Fruit fly (Drosophila melanogaster) whole organism, embryonic: ENCODE measurements around the gene CG15914.

Experiments used
- CG10209 ChIP-seq: fragments of 200-800 bp; sonication (Bioruptor generic); optimal IDR thresholded peaks from 3 replicates; lab custom pipeline; 2017; ENCODE audit warnings: missing biosample characterization, mild to moderate bottlenecking, missing genetic modification characterization, missing genetic modification reagents
- CG11695 ChIP-seq: fragments of 200-800 bp; sonication (Bioruptor generic); IDR thresholded peaks from 3 replicates; pipeline ENCODE4 v1.3.6; 2022; ENCODE audit warnings: missing biosample characterization, missing genetic modification characterization
- CG12299 ChIP-seq: fragments of 200-800 bp; sonication (Bioruptor generic); optimal IDR thresholded peaks from 2 replicates; lab custom pipeline; 2018; ENCODE audit warnings: missing biosample characterization, mild to moderate bottlenecking, missing genetic modification characterization
- CG12391 ChIP-seq: fragments of 200-800 bp; sonication (Bioruptor generic); optimal IDR thresholded peaks from 3 replicates; lab custom pipeline; 2018; ENCODE audit warnings: missing biosample characterization, mild to moderate bottlenecking, missing genetic modification characterization, moderate library complexity
- CG14014 ChIP-seq: fragments of 200-800 bp; sonication (Bioruptor generic); IDR thresholded peaks from 2 replicates; pipeline ENCODE4 v1.3.6; 2022; ENCODE audit warnings: missing biosample characterization, missing genetic modification characterization
- CG14441 ChIP-seq: fragments of 200-800 bp; sonication (Bioruptor generic); IDR thresholded peaks from 2 replicates; pipeline ENCODE4 v1.3.6; 2022; ENCODE audit warnings: missing biosample characterization, missing genetic modification characterization
- CG15479 ChIP-seq: fragments of 200-800 bp; sonication (Bioruptor generic); optimal IDR thresholded peaks from 3 replicates; lab custom pipeline; 2019; ENCODE audit warnings: missing biosample characterization, mild to moderate bottlenecking, missing genetic modification characterization, moderate library complexity
- CG1603 ChIP-seq: fragments of 200-800 bp; sonication (Bioruptor generic); optimal IDR thresholded peaks from 2 replicates; lab custom pipeline; 2019; ENCODE audit warnings: missing biosample characterization, mild to moderate bottlenecking, missing genetic modification characterization, moderate library complexity
- CG17361 ChIP-seq: fragments of 200-800 bp; sonication (Bioruptor generic); IDR thresholded peaks from 3 replicates; pipeline ENCODE4 v1.3.6; 2022; ENCODE audit warnings: missing biosample characterization, missing genetic modification characterization
- CG18619 ChIP-seq: fragments of 200-800 bp; sonication (Bioruptor generic); optimal IDR thresholded peaks from 3 replicates; lab custom pipeline; 2017; ENCODE audit warnings: missing biosample characterization, mild to moderate bottlenecking, missing genetic modification characterization
- CG4404 ChIP-seq: fragments of 200-800 bp; sonication (Bioruptor generic); IDR thresholded peaks from 2 replicates; pipeline ENCODE4 v1.3.6; 2022; ENCODE audit warnings: missing biosample characterization, missing genetic modification characterization
- CG5245 ChIP-seq: fragments of 200-800 bp; sonication (Bioruptor generic); optimal IDR thresholded peaks from 3 replicates; lab custom pipeline; 2016; ENCODE audit warnings: missing biosample characterization, missing genetic modification characterization
- CG6254 ChIP-seq: fragments of 200-800 bp; sonication (Bioruptor generic); optimal IDR thresholded peaks from 3 replicates; lab custom pipeline; 2017; ENCODE audit warnings: mild to moderate bottlenecking, missing biosample characterization, missing genetic modification reagents, missing genetic modification characterization
- CG7839 ChIP-seq: fragments of 200-800 bp; sonication (Bioruptor generic); optimal IDR thresholded peaks from 3 replicates; lab custom pipeline; 2018; ENCODE audit warnings: missing biosample characterization, mild to moderate bottlenecking, missing genetic modification characterization, moderate library complexity
- CG9797 ChIP-seq: fragments of 200-800 bp; sonication (Bioruptor generic); optimal IDR thresholded peaks from 3 replicates; lab custom pipeline; 2018; ENCODE audit warnings: missing biosample characterization, mild to moderate bottlenecking, missing genetic modification characterization
- Dad ChIP-seq: fragments of 200-800 bp; sonication (Bioruptor generic); optimal IDR thresholded peaks from 3 replicates; lab custom pipeline; 2016; ENCODE audit warnings: missing biosample characterization, missing genetic modification characterization
- Dbx ChIP-seq: fragments of 200-800 bp; sonication (Bioruptor generic); IDR thresholded peaks from 3 replicates; pipeline ENCODE4 v1.3.6; 2022; ENCODE audit warnings: missing biosample characterization, missing genetic modification characterization
- Dip3 ChIP-seq: fragments of 200-800 bp; sonication (Bioruptor generic); optimal IDR thresholded peaks from 3 replicates; lab custom pipeline; 2016; ENCODE audit warnings: missing biosample characterization, missing genetic modification characterization
- Dll ChIP-seq: fragments of 200-800 bp; sonication (Bioruptor generic); IDR thresholded peaks from 4 replicates; pipeline ENCODE4 v1.3.6; 2022; ENCODE audit warnings: missing biosample characterization, missing genetic modification characterization; ENCODE audit not compliant: partially characterized antibody
- HLHmδ ChIP-seq: fragments of 200-800 bp; sonication (Bioruptor generic); optimal IDR thresholded peaks from 2 replicates; lab custom pipeline; 2018; ENCODE audit warnings: missing biosample characterization, mild to moderate bottlenecking, missing genetic modification characterization, moderate library complexity
- Hmr ChIP-seq: fragments of 200-800 bp; sonication (Bioruptor generic); optimal IDR thresholded peaks from 3 replicates; lab custom pipeline; 2017; ENCODE audit warnings: mild to moderate bottlenecking, missing biosample characterization, missing genetic modification reagents, missing genetic modification characterization
- Hr3 ChIP-seq: fragments of 200-800 bp; sonication (Bioruptor generic); optimal IDR thresholded peaks from 3 replicates; lab custom pipeline; 2016; ENCODE audit warnings: missing biosample characterization, missing genetic modification characterization
- Hsf ChIP-seq: fragments of 200-800 bp; sonication (Bioruptor generic); optimal IDR thresholded peaks from 3 replicates; lab custom pipeline; 2016; ENCODE audit warnings: missing biosample characterization, missing genetic modification characterization
- MBD-R2 ChIP-seq: fragments of 200-800 bp; sonication (Bioruptor generic); IDR thresholded peaks from 2 replicates; pipeline ENCODE4 v1.3.6; 2022; ENCODE audit warnings: missing biosample characterization, missing genetic modification characterization
- NC2α ChIP-seq: fragments of 200-800 bp; sonication (Bioruptor generic); optimal IDR thresholded peaks from 2 replicates; lab custom pipeline; 2016; ENCODE audit warnings: missing biosample characterization, missing genetic modification characterization
- NK7.1 ChIP-seq: fragments of 200-800 bp; sonication (Bioruptor generic); optimal IDR thresholded peaks from 3 replicates; lab custom pipeline; 2016; ENCODE audit warnings: missing biosample characterization, missing genetic modification characterization
- Nf-YB ChIP-seq: fragments of 200-800 bp; sonication (Bioruptor generic); optimal IDR thresholded peaks from 3 replicates; lab custom pipeline; 2019; ENCODE audit warnings: missing biosample characterization, mild to moderate bottlenecking, missing genetic modification characterization, moderate library complexity
- PHDP ChIP-seq: fragments of 200-800 bp; sonication (Bioruptor generic); optimal IDR thresholded peaks from 3 replicates; lab custom pipeline; 2018; ENCODE audit warnings: missing biosample characterization, mild to moderate bottlenecking, missing genetic modification characterization, moderate library complexity
- Rfx ChIP-seq: fragments of 200-800 bp; sonication (Bioruptor generic); IDR thresholded peaks from 2 replicates; pipeline ENCODE4 v1.3.6; 2022; ENCODE audit warnings: missing biosample characterization, missing genetic modification characterization
- Scr ChIP-seq: fragments of 200-800 bp; sonication (Bioruptor generic); IDR thresholded peaks from 2 replicates; pipeline ENCODE4 v1.3.6; 2022; ENCODE audit warnings: missing biosample characterization, missing genetic modification characterization; ENCODE audit not compliant: partially characterized antibody
- Six4 ChIP-seq: fragments of 200-800 bp; sonication (Bioruptor generic); optimal IDR thresholded peaks from 2 replicates; lab custom pipeline; 2016; ENCODE audit warnings: missing biosample characterization, missing genetic modification characterization
- Sox102F ChIP-seq: fragments of 200-800 bp; sonication (Bioruptor generic); optimal IDR thresholded peaks from 2 replicates; lab custom pipeline; 2018; ENCODE audit warnings: missing biosample characterization, mild to moderate bottlenecking, missing genetic modification characterization, moderate library complexity
- Trl ChIP-seq, 3 experiments: fragments of >200 bp in 2 of 3; fragments of 200-800 bp in 1 of 3; sonication (Bioruptor generic) in 1 of 3; optimal IDR thresholded peaks; 2 replicates in 1 of 3; 3 replicates in 2 of 3; lab custom pipeline; 2016 to 2017; ENCODE audit warnings: missing biosample characterization in 1 of 3, missing genetic modification characterization in 1 of 3
- Xrp1 ChIP-seq: fragments of 200-800 bp; sonication (Bioruptor generic); IDR thresholded peaks from 2 replicates; pipeline ENCODE4 v1.3.6; 2022; ENCODE audit warnings: missing biosample characterization, missing genetic modification characterization
- ab ChIP-seq: fragments of 200-800 bp; sonication (Bioruptor generic); optimal IDR thresholded peaks from 2 replicates; lab custom pipeline; 2016; ENCODE audit warnings: missing biosample characterization, missing genetic modification characterization
- ash1 ChIP-seq: fragments of 200-800 bp; sonication (Bioruptor generic); optimal IDR thresholded peaks from 2 replicates; lab custom pipeline; 2018; ENCODE audit warnings: missing biosample characterization, mild to moderate bottlenecking, missing genetic modification characterization
- chn ChIP-seq: fragments of 200-800 bp; sonication (Bioruptor generic); optimal IDR thresholded peaks from 2 replicates; lab custom pipeline; 2016; ENCODE audit warnings: missing biosample characterization, missing genetic modification characterization
- ems ChIP-seq: fragments of 200-800 bp; sonication (Bioruptor generic); optimal IDR thresholded peaks from 3 replicates; lab custom pipeline; 2016; ENCODE audit warnings: missing biosample characterization, missing genetic modification characterization
- eyg ChIP-seq: fragments of 200-800 bp; sonication (Bioruptor generic); optimal IDR thresholded peaks from 3 replicates; lab custom pipeline; 2016; ENCODE audit warnings: missing biosample characterization, missing genetic modification characterization
- fu2 ChIP-seq: fragments of 200-800 bp; sonication (Bioruptor generic); optimal IDR thresholded peaks from 2 replicates; lab custom pipeline; 2016; ENCODE audit warnings: missing biosample characterization, missing genetic modification characterization
- gcm ChIP-seq: fragments of 200-800 bp; sonication (Bioruptor generic); optimal IDR thresholded peaks from 2 replicates; lab custom pipeline; 2019; ENCODE audit warnings: missing biosample characterization, mild to moderate bottlenecking, missing genetic modification characterization, moderate library complexity
- hkb ChIP-seq, 2 experiments: fragments of 200-800 bp in 1 of 2; fragments of >200 bp in 1 of 2; sonication (Bioruptor generic) in 1 of 2; IDR thresholded peaks in 1 of 2; optimal IDR thresholded peaks in 1 of 2; 2 replicates each; pipeline versions ENCODE4 v1.3.6 to Lab custom; 2017 to 2022; ENCODE audit warnings: missing biosample characterization in 1 of 2, missing genetic modification characterization in 1 of 2
- kah ChIP-seq: fragments of 200-800 bp; sonication (Bioruptor generic); optimal IDR thresholded peaks from 2 replicates; lab custom pipeline; 2018; ENCODE audit warnings: missing biosample characterization, mild to moderate bottlenecking, missing genetic modification characterization
- sob ChIP-seq: fragments of 200-800 bp; sonication (Bioruptor generic); IDR thresholded peaks from 2 replicates; pipeline ENCODE4 v1.3.6; 2022; ENCODE audit warnings: missing biosample characterization, missing genetic modification characterization
- sr ChIP-seq: fragments of 200-800 bp; sonication (Bioruptor generic); IDR thresholded peaks from 3 replicates; pipeline ENCODE4 v1.3.6; 2022; ENCODE audit warnings: missing biosample characterization, missing genetic modification characterization
- tna ChIP-seq: fragments of 200-800 bp; sonication (Bioruptor generic); IDR thresholded peaks from 2 replicates; pipeline ENCODE4 v1.3.6; 2022; ENCODE audit warnings: missing biosample characterization, missing genetic modification characterization; ENCODE audit not compliant: partially characterized antibody
- twi ChIP-seq: fragments of 200-800 bp; optimal IDR thresholded peaks from 2 replicates; lab custom pipeline; 2019; ENCODE audit warnings: missing biosample characterization, mild to moderate bottlenecking, missing genetic modification characterization, moderate library complexity
- unpg ChIP-seq: fragments of 200-800 bp; sonication (Bioruptor generic); optimal IDR thresholded peaks from 3 replicates; lab custom pipeline; 2018; ENCODE audit warnings: missing biosample characterization, mild to moderate bottlenecking, missing genetic modification characterization, moderate library complexity
- vvl ChIP-seq: fragments of 200-800 bp; sonication (Bioruptor generic); IDR thresholded peaks from 2 replicates; pipeline ENCODE4 v1.3.6; 2022; ENCODE audit warnings: missing biosample characterization, missing genetic modification characterization
- zen2 ChIP-seq: fragments of 200-800 bp; sonication (Bioruptor generic); IDR thresholded peaks from 3 replicates; pipeline ENCODE4 v1.3.6; 2022; ENCODE audit warnings: missing biosample characterization, missing genetic modification characterization; ENCODE audit not compliant: partially characterized antibody
- zfh1 ChIP-seq: fragments of 200-800 bp; sonication (Bioruptor generic); IDR thresholded peaks from 3 replicates; pipeline ENCODE4 v1.3.6; 2022; ENCODE audit warnings: missing biosample characterization, missing genetic modification characterization

CG15914 gene

dm6 chrX:15887247-15887616 is 34.0 kb downstream of the CG15914 start, which contains the start of gene tay (continued):
- TF ChIP-seq sob (GFP tag; lab: Robert Waterston, UW): 0 out of 2 replicates have a peak, but pooled peaks have one; percentile 32
- TF ChIP-seq NK7.1: no peak
- TF ChIP-seq CG4404 (GFP tag; lab: Robert Waterston, UW): no peak
- TF ChIP-seq CG11695 (GFP tag; lab: Robert Waterston, UW): no peak
- peak; percentile 56; the same call in 1 of the 2 replicates for TF ChIP-seq tna (GFP tag; lab: Robert Waterston, UW)
- no peak for TF ChIP-seq Hmr
- TF ChIP-seq zen2 (GFP tag; lab: Robert Waterston, UW): no peak; the same call in 2 of the 3 replicates
- no peak for TF ChIP-seq Dll (GFP tag; lab: Robert Waterston, UW)
- TF ChIP-seq MBD-R2: 0 out of 2 replicates have a peak, but pooled peaks have one; percentile 8
- no peak for TF ChIP-seq Dad (GFP tag; lab: Kevin White, UChicago)
- no peak for TF ChIP-seq Trl (optimal IDR thresholded peaks at IDR 0.05; lab: Kevin White, UChicago)
- no peak for TF ChIP-seq Trl (GFP tag; optimal IDR thresholded peaks at IDR 0.05; lab: Kevin White, UChicago)
- TF ChIP-seq Dip3 (GFP tag; lab: Kevin White, UChicago): no peak
- no peak for TF ChIP-seq Hr3 (GFP tag; lab: Kevin White, UChicago)
- TF ChIP-seq eyg (GFP tag; lab: Kevin White, UChicago): no peak
- TF ChIP-seq Hsf (GFP tag; lab: Kevin White, UChicago): no peak
- TF ChIP-seq CG14014 (GFP tag; lab: Robert Waterston, UW): no peak
- TF ChIP-seq ash1 (GFP tag; lab: Kevin White, UChicago): no peak
- no peak for TF ChIP-seq unpg
- TF ChIP-seq CG18619: no peak
- no peak for TF ChIP-seq HLHmδ (GFP tag; lab: Kevin White, UChicago)
- TF ChIP-seq kah (GFP tag; lab: Kevin White, UChicago): no peak
- TF ChIP-seq CG6254 (GFP tag; lab: Kevin White, UChicago): no peak
- no peak for TF ChIP-seq twi (tag; lab: Kevin White, UChicago)
- no peak for TF ChIP-seq Sox102F (GFP tag; lab: Kevin White, UChicago)
- no peak for TF ChIP-seq PHDP
- no peak for TF ChIP-seq ems (GFP tag; lab: Kevin White, UChicago)
- no peak for TF ChIP-seq fu2 (GFP tag; lab: Kevin White, UChicago)
- no peak for TF ChIP-seq CG10209 (GFP tag; lab: Kevin White, UChicago)
- TF ChIP-seq CG15479 (GFP tag; lab: Kevin White, UChicago): no peak
- no peak for TF ChIP-seq Nf-YB (GFP tag; lab: Kevin White, UChicago)
- TF ChIP-seq chn: no peak
- TF ChIP-seq CG17361 (GFP tag; lab: Robert Waterston, UW): no peak
- no peak for TF ChIP-seq zfh1 (GFP tag; lab: Robert Waterston, UW)
- TF ChIP-seq CG9797 (GFP tag; lab: Kevin White, UChicago): peak; percentile 38
- no peak for TF ChIP-seq Six4 (GFP tag; lab: Kevin White, UChicago)
- peak; percentile 63 for TF ChIP-seq Scr (GFP tag; lab: Robert Waterston, UW)
- TF ChIP-seq Rfx (GFP tag; lab: Robert Waterston, UW): peak; percentile 63; the same call in 1 of the 2 replicates
- no peak for TF ChIP-seq NC2α
- TF ChIP-seq CG12391: no peak
- no peak for TF ChIP-seq Xrp1 (GFP tag; lab: Robert Waterston, UW)
- no peak for TF ChIP-seq CG1603 (tag; lab: Kevin White, UChicago)
- no peak for TF ChIP-seq CG7839 (tag; lab: Kevin White, UChicago)
- TF ChIP-seq sr (GFP tag; lab: Robert Waterston, UW): no peak
- TF ChIP-seq ab (GFP tag; lab: Kevin White, UChicago): no peak
- TF ChIP-seq CG5245 (GFP tag; lab: Kevin White, UChicago): no peak
- peak; percentile 1 for TF ChIP-seq CG12299 (tag; lab: Kevin White, UChicago)
- TF ChIP-seq Dbx (GFP tag; lab: Robert Waterston, UW): no peak
- peak; percentile 46 for TF ChIP-seq vvl
- TF ChIP-seq CG14441 (GFP tag; lab: Robert Waterston, UW): no peak
- no peak for TF ChIP-seq hkb (optimal IDR thresholded peaks at IDR 0.05; lab: Kevin White, UChicago)
- no peak for TF ChIP-seq hkb (GFP tag; IDR thresholded peaks at IDR 0.05; lab: Robert Waterston, UW)
- no peak for TF ChIP-seq gcm (GFP tag; lab: Kevin White, UChicago)
